Fruit fly (Drosophila melanogaster) whole organism, prepupa: ENCODE data around the gene CG2147.

Source experiments
- Blimp-1 ChIP-seq: fragments of 200-800 bp; sonication (Bioruptor generic); optimal IDR thresholded peaks from 3 replicates; lab custom pipeline; 2017; ENCODE audit warnings: missing biosample characterization, missing genetic modification characterization, mild to moderate bottlenecking, moderate library complexity, missing genetic modification reagents
- CG10669 ChIP-seq: fragments of 200-800 bp; sonication (Bioruptor generic); optimal IDR thresholded peaks from 3 replicates; lab custom pipeline; 2018; ENCODE audit warnings: missing biosample characterization, mild to moderate bottlenecking, missing genetic modification characterization, moderate library complexity
- CG11294 ChIP-seq: fragments of 200-800 bp; sonication (Bioruptor generic); IDR thresholded peaks from 2 replicates; pipeline ENCODE4 v1.3.6; 2022; ENCODE audit warnings: missing biosample characterization, missing genetic modification characterization
- CG15336 ChIP-seq: fragments of 200-800 bp; sonication (Bioruptor generic); IDR thresholded peaks from 2 replicates; pipeline ENCODE4 v1.3.6; 2022; ENCODE audit warnings: missing biosample characterization, missing genetic modification characterization
- CG4318 ChIP-seq: fragments of 200-800 bp; sonication (Bioruptor generic); optimal IDR thresholded peaks from 3 replicates; lab custom pipeline; 2017; ENCODE audit warnings: missing biosample characterization, mild to moderate bottlenecking, missing genetic modification characterization
- Ets21C ChIP-seq: fragments of 200-800 bp; sonication (Bioruptor generic); optimal IDR thresholded peaks from 3 replicates; lab custom pipeline; 2016; ENCODE audit warnings: missing biosample characterization, missing genetic modification characterization
- Ets96B ChIP-seq: fragments of 200-800 bp; optimal IDR thresholded peaks from 2 replicates; lab custom pipeline; 2019; ENCODE audit warnings: missing biosample characterization, mild to moderate bottlenecking, missing genetic modification characterization, moderate library complexity
- Sox102F ChIP-seq: fragments of 200-800 bp; sonication (Bioruptor generic); optimal IDR thresholded peaks from 2 replicates; lab custom pipeline; 2016; ENCODE audit warnings: missing biosample characterization, mild to moderate bottlenecking, missing genetic modification characterization
- salr ChIP-seq, 2 experiments: fragments of 200-800 bp; sonication (Bioruptor generic); optimal IDR thresholded peaks; 3 replicates each; lab custom pipeline; 2016 to 2018; ENCODE audit warnings: missing biosample characterization in 2 of 2, missing genetic modification characterization in 2 of 2, mild to moderate bottlenecking in 1 of 2

- TF ChIP-seq CG11294 (GFP tag; lab: Robert Waterston, UW) (no peak), CG15336 (GFP tag; lab: Robert Waterston, UW) (peak; percentile 84), Blimp-1 (GFP tag; lab: Kevin White, UChicago) (peak; percentile 69), CG4318 (peak; percentile 34), Ets21C (GFP tag; lab: Kevin White, UChicago) (no peak), Ets96B (tag; lab: Kevin White, UChicago) (no peak), salr (GFP tag; optimal IDR thresholded peaks at IDR 0.05; lab: Kevin White, UChicago) (no peak), CG10669 (no peak), Sox102F (peak; percentile 53)
Measured at dm6 chrX:8254739-8255326, 14.3 kb downstream of the CG2147 start.
